Fruit fly (Drosophila melanogaster): ENCODE data around the gene Snoo.
A peak's percentile ranks its signal among the peaks of the same experiment; 100 is the strongest.

Gene Snoo

DNA sequence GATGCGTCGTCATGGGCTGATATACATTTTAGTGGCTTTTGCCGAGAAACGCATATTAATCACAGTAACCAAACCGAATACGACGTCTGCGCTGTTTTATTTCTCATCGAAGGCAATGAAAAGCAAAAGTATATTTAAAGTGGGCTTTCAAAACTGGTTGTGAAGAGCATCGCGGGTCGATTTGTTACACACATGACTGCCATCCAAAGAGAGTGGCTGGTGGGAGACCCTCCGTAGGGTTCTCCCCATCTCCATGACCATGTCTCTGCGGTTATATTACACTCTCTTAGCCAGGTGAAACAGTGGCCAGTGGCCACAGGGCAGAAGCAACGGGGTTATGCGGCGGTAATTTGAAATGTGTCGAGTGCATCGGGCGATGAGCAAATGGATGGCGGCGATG lies 103.5 kb downstream of the Snoo start (continued):
- no peak for TF ChIP-seq CG8290 (GFP tag; optimal IDR thresholded peaks at IDR 0.05)
- TF ChIP-seq CG8290 (tag; optimal IDR thresholded peaks at IDR 0.05) = no peak
- TF ChIP-seq CG17802 (tag; optimal IDR thresholded peaks at IDR 0.05) = no peak
- no peak for TF ChIP-seq B-H2 (GFP tag; optimal IDR thresholded peaks at IDR 0.05)
- no peak for TF ChIP-seq slou (GFP tag; optimal IDR thresholded peaks at IDR 0.05)
- no peak for TF ChIP-seq da (GFP tag; optimal IDR thresholded peaks at IDR 0.05)
- TF ChIP-seq kni (GFP tag; optimal IDR thresholded peaks at IDR 0.05) = peak; percentile 1
- TF ChIP-seq CG34224 (GFP tag; IDR thresholded peaks at IDR 0.05; ENCODE audit: partially characterized antibody) = peak; percentile 19; the same call in 1 of the 3 replicates
- TF ChIP-seq wek (GFP tag; optimal IDR thresholded peaks at IDR 0.05) = no peak
- TF ChIP-seq CG31388 (GFP tag; optimal IDR thresholded peaks at IDR 0.05) = no peak
- TF ChIP-seq Taf1 (GFP tag; IDR thresholded peaks at IDR 0.05) = no peak
- TF ChIP-seq CG10654 (GFP tag; optimal IDR thresholded peaks at IDR 0.05) = no peak
- TF ChIP-seq Trl (optimal IDR thresholded peaks at IDR 0.05) = peak; percentile 42 to 51
- no peak for TF ChIP-seq Trl (GFP tag; optimal IDR thresholded peaks at IDR 0.05)

DNA sequence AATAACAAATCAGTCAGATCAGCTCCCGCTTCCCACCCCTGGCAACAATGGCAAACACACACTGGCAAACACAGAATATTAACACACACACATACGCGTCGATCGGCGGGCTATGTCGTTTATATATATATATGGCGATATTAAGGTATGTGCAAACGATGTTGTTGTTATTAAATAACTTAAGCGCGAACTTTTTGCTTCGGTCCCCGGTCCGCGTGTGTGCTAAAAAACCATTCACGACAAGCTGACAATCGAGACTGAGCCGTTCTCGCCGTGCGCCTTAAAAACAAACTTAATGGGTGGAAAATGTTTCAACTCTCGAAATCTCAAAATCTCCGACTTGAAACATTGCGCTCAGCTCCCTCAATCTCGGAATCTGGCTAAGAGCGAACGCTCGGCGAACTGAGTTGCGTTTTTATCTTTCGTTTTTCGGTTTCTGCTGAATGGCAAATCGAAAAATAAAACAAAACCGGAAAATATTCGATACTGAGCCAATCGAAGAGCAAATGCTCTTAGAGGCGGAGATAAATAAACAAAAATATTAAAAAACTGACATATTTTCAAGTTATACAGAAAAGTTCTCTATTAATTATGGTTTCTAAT lies 104.6 kb downstream of the Snoo start, which contains the start of gene spz3:
TSS of gene spz3 (minus strand) at position 261 of the 603 bp plus-strand sequence.
- TF ChIP-seq Trl (optimal IDR thresholded peaks at IDR 0.05) (peak; percentile 21 to 49), Trl (GFP tag; optimal IDR thresholded peaks at IDR 0.05) (no peak), chinmo (GFP tag; IDR thresholded peaks at IDR 0.05; ENCODE audit: partially characterized antibody) (peak; percentile 76; the same call in 1 of the 4 replicates), Drgx (GFP tag; IDR thresholded peaks at IDR 0.05) (peak; percentile 64), sd (tag; optimal IDR thresholded peaks at IDR 0.05) (peak; percentile 67), lbe (GFP tag; optimal IDR thresholded peaks at IDR 0.05) (peak; percentile 16), MBD-R2 (GFP tag; IDR thresholded peaks at IDR 0.05) (no peak), CG10543 (GFP tag; optimal IDR thresholded peaks at IDR 0.05) (peak; percentile 22), ind (GFP tag; optimal IDR thresholded peaks at IDR 0.05) (no peak), bsh (GFP tag; optimal IDR thresholded peaks at IDR 0.05) (peak in 1 of 2 experiments; percentile 67), CG13287 (GFP tag; IDR thresholded peaks at IDR 0.05; ENCODE audit: partially characterized antibody) (peak; percentile 28; the same call in 1 of the 2 replicates), crp (GFP tag; optimal IDR thresholded peaks at IDR 0.05) (no peak), CG15073 (GFP tag; optimal IDR thresholded peaks at IDR 0.05) (no peak), Jarid2 (GFP tag; optimal IDR thresholded peaks at IDR 0.05) (peak; percentile 30), CG13894 (tag; optimal IDR thresholded peaks at IDR 0.05) (peak; percentile 47), CG4282 (GFP tag; optimal IDR thresholded peaks at IDR 0.05) (no peak), CG17612 (GFP tag; IDR thresholded peaks at IDR 0.05) (no peak), nom (GFP tag; optimal IDR thresholded peaks at IDR 0.05) (peak; percentile 96), abd-A (tag; optimal IDR thresholded peaks at IDR 0.05) (peak; percentile 38)

DNA sequence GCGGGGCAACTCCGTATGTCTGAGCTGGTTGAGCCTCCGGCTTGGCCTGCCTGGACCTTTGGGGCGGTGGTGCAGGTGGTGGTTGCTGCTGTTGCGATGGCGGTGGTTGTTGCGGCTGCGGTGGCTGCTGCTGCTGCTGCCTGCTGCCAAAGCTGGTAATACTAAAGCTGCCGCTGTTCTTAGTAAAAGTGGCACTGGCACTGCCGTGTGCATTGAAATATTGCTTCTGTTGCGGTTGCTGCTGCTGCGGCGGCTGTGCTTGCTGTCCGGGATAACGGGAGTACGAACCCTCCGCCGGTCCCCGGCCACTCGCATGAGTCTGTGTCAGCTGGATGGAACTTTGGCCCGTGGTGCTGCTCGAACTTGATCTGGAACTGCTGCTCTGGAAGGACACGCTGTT lies 105.6 kb downstream of the Snoo start:
- TF ChIP-seq CrebB (tag; optimal IDR thresholded peaks at IDR 0.05) = no peak
- no peak for TF ChIP-seq CG4854 (GFP tag; optimal IDR thresholded peaks at IDR 0.05)
- TF ChIP-seq dm (GFP tag; optimal IDR thresholded peaks at IDR 0.05) = no peak
- no peak for TF ChIP-seq vvl (GFP tag; IDR thresholded peaks at IDR 0.05)

All from whole organism, embryonic.